Worm (Caenorhabditis elegans): ENCODE measurements around the gene F58B4.3.

ce11 chrV:10929511-10929910, at the start of gene F58B4.3:
- TF ChIP-seq ztf-22 (GFP tag; optimal IDR thresholded peaks at IDR 0.05) (no peak), lin-40 (tag; optimal IDR thresholded peaks at IDR 0.05) (no peak), zfh-2 (GFP tag; conservative IDR thresholded peaks at IDR 0.05) (no peak), ceh-91 (GFP tag; IDR thresholded peaks at IDR 0.05) (no peak), snpc-4 (GFP tag; optimal IDR thresholded peaks at IDR 0.05) (no peak), snpc-4 (tag; optimal IDR thresholded peaks at IDR 0.05) (no peak), let-607 (tag; optimal IDR thresholded peaks at IDR 0.05) (no peak), C06A6.2 (GFP tag; conservative IDR thresholded peaks at IDR 0.05) (no peak), unc-130 (GFP tag; optimal IDR thresholded peaks at IDR 0.05) (no peak), him-1 (tag; optimal IDR thresholded peaks at IDR 0.05) (no peak), nhr-120 (GFP tag; IDR thresholded peaks at IDR 0.05) (no peak), pbrm-1 (GFP tag; IDR thresholded peaks at IDR 0.05) (no peak)

All from whole organism, young adult.